Worm (Caenorhabditis elegans): ENCODE data around the gene mfsd-6.

DNA sequence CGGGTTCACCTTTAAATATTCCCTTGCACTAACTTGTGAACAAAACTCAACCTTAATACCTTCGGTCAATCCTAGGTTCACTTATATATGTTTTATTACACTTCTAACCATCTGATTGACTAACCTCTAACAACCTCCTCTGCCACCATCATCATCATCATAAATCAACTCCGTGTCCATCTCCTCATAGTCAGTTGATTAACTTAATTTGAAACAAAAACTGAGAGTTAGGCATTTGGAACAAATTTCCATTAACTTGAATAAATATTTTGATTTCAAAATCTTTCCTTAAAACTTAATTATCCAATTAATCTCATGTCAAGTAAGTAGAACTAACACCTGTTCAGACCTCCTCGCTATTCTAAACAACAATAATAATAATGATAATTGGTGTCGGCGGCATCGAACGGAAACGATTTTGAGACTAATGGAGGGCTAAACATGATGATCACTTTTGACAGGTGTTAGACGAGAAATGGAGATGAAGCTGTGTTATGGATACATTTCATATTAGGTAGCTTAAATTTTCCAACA is 25.5 kb downstream of the mfsd-6 start:
- no peak for TF ChIP-seq elt-1 (tag; optimal IDR thresholded peaks at IDR 0.05; ENCODE audit: borderline replicate concordance, insufficient read depth)
- peak; percentile 66 for TF ChIP-seq unc-62 (GFP tag; optimal IDR thresholded peaks at IDR 0.05)
- no peak for TF ChIP-seq snpc-4 (tag; optimal IDR thresholded peaks at IDR 0.05)
- no peak for TF ChIP-seq unc-39 (tag; optimal IDR thresholded peaks at IDR 0.05)
- peak; percentile 19 for TF ChIP-seq nhr-2 (tag; optimal IDR thresholded peaks at IDR 0.05)
- TF ChIP-seq nhr-12 (tag; optimal IDR thresholded peaks at IDR 0.05), result no peak
- TF ChIP-seq ztf-11 (tag; optimal IDR thresholded peaks at IDR 0.05), result no peak
- TF ChIP-seq ces-1 (GFP tag; optimal IDR thresholded peaks at IDR 0.05), result no peak
- no peak for TF ChIP-seq elt-3 (tag; optimal IDR thresholded peaks at IDR 0.05)
- no peak for TF ChIP-seq M03D4.4 (tag; optimal IDR thresholded peaks at IDR 0.05)
- TF ChIP-seq tbx-8 (GFP tag; optimal IDR thresholded peaks at IDR 0.05), result no peak
- no peak for TF ChIP-seq pha-4 (tag; optimal IDR thresholded peaks at IDR 0.05)
- no peak for TF ChIP-seq mab-5 (tag; optimal IDR thresholded peaks at IDR 0.05)
- no peak for TF ChIP-seq sem-2 (GFP tag; optimal IDR thresholded peaks at IDR 0.05)

Measured in whole organism, mixed stage, embryonic.